Worm (Caenorhabditis elegans) whole organism, late embryonic: ENCODE measurements around the gene C27C12.4.

Source experiments
- C38D4.7 ChIP-seq: fragments of 200-800 bp; sonication (Bioruptor generic); optimal IDR thresholded peaks from 2 replicates; lab custom pipeline; 2018; ENCODE audit warnings: mild to moderate bottlenecking, missing genetic modification characterization, moderate library complexity, missing compliant biosample characterization
- F13H6.1 ChIP-seq: sonication (generic microtip); optimal IDR thresholded peaks from 2 replicates; lab custom pipeline; 2016; ENCODE audit warnings: missing genetic modification characterization, missing compliant biosample characterization
- K02D7.2 ChIP-seq: sonication (generic microtip); optimal IDR thresholded peaks from 2 replicates; lab custom pipeline; 2017; ENCODE audit warnings: mild to moderate bottlenecking, missing genetic modification characterization, missing compliant biosample characterization
- K09A11.1 ChIP-seq: sonication (generic microtip); optimal IDR thresholded peaks from 2 replicates; lab custom pipeline; 2017; ENCODE audit warnings: antibody characterized with exemption, mild to moderate bottlenecking, missing genetic modification characterization, missing compliant biosample characterization; ENCODE audit not compliant: insufficient read depth
- T23F11.4 ChIP-seq: fragments of 200-800 bp; sonication (Bioruptor generic); optimal IDR thresholded peaks from 2 replicates; lab custom pipeline; 2018; ENCODE audit warnings: mild to moderate bottlenecking, missing genetic modification characterization, missing compliant biosample characterization
- ahr-1 ChIP-seq: sonication (generic microtip); optimal IDR thresholded peaks from 2 replicates; lab custom pipeline; 2016; ENCODE audit warnings: missing genetic modification characterization, missing compliant biosample characterization
- ceh-14 ChIP-seq: sonication (generic microtip); optimal IDR thresholded peaks from 2 replicates; lab custom pipeline; 2016; ENCODE audit warnings: missing genotype, missing genetic modification characterization, missing compliant biosample characterization
- ceh-19 ChIP-seq: fragments of 200-800 bp; sonication (Bioruptor generic); optimal IDR thresholded peaks from 2 replicates; lab custom pipeline; 2018; ENCODE audit warnings: mild to moderate bottlenecking, missing genetic modification characterization, missing compliant biosample characterization
- ceh-2 ChIP-seq: sonication (generic microtip); optimal IDR thresholded peaks from 2 replicates; lab custom pipeline; 2016; ENCODE audit warnings: missing genotype, missing genetic modification characterization, missing compliant biosample characterization
- ceh-24 ChIP-seq: sonication (generic microtip); optimal IDR thresholded peaks from 2 replicates; lab custom pipeline; 2016; ENCODE audit warnings: mild to moderate bottlenecking, missing genetic modification characterization, missing compliant biosample characterization
- ceh-30 ChIP-seq: fragments of 150-350 bp; optimal IDR thresholded peaks from 2 replicates; lab custom pipeline; 2014; ENCODE audit warnings: missing biosample characterization, missing genetic modification characterization
- ceh-31 ChIP-seq: sonication (generic microtip); optimal IDR thresholded peaks from 2 replicates; lab custom pipeline; 2016; ENCODE audit warnings: missing genetic modification characterization, missing compliant biosample characterization
- ceh-34 ChIP-seq: sonication (generic microtip); optimal IDR thresholded peaks from 2 replicates; lab custom pipeline; 2016; ENCODE audit warnings: mild to moderate bottlenecking, missing genetic modification characterization, missing compliant biosample characterization
- ceh-45 ChIP-seq: fragments of 200-800 bp; sonication (Bioruptor generic); IDR thresholded peaks from 2 replicates; pipeline ENCODE4 v1.3.6; 2022; ENCODE audit warnings: missing genetic modification reagents, missing genetic modification characterization, missing compliant biosample characterization
- ceh-6 ChIP-seq: fragments of 200-800 bp; sonication (Bioruptor generic); optimal IDR thresholded peaks from 2 replicates; lab custom pipeline; 2018; ENCODE audit warnings: mild to moderate bottlenecking, missing genetic modification characterization, missing compliant biosample characterization
- ceh-9 ChIP-seq: sonication (generic microtip); optimal IDR thresholded peaks from 2 replicates; lab custom pipeline; 2016; ENCODE audit warnings: mild to moderate bottlenecking, missing genetic modification characterization, inconsistent platforms, missing compliant biosample characterization
- che-1 ChIP-seq: sonication (generic microtip); optimal IDR thresholded peaks from 2 replicates; lab custom pipeline; 2016; ENCODE audit warnings: mild to moderate bottlenecking, missing genetic modification characterization, missing compliant biosample characterization
- dmd-4 ChIP-seq: sonication (generic microtip); optimal IDR thresholded peaks from 2 replicates; lab custom pipeline; 2016; ENCODE audit warnings: borderline replicate concordance, missing genetic modification characterization, missing compliant biosample characterization
- dve-1 ChIP-seq: sonication (generic microtip); optimal IDR thresholded peaks from 2 replicates; lab custom pipeline; 2017; ENCODE audit warnings: antibody characterized with exemption, mild to moderate bottlenecking, missing genetic modification characterization, missing compliant biosample characterization
- elt-2 ChIP-seq: sonication (generic microtip); optimal IDR thresholded peaks from 2 replicates; lab custom pipeline; 2016; ENCODE audit warnings: missing genetic modification reagents, missing genetic modification characterization, missing compliant biosample characterization
- elt-4 ChIP-seq: sonication (generic microtip); optimal IDR thresholded peaks from 2 replicates; lab custom pipeline; 2016; ENCODE audit warnings: missing genetic modification characterization, missing compliant biosample characterization
- eyg-1 ChIP-seq: sonication (generic microtip); optimal IDR thresholded peaks from 2 replicates; lab custom pipeline; 2016; ENCODE audit warnings: missing genotype, missing genetic modification characterization, missing compliant biosample characterization
- fkh-10 ChIP-seq: fragments of 150-350 bp; optimal IDR thresholded peaks from 2 replicates; lab custom pipeline; 2014; ENCODE audit warnings: missing biosample characterization, missing genetic modification reagents, missing genetic modification characterization
- fkh-6 ChIP-seq: sonication (generic microtip); optimal IDR thresholded peaks from 2 replicates; lab custom pipeline; 2016; ENCODE audit warnings: missing genetic modification characterization, missing compliant biosample characterization
- hlh-13 ChIP-seq: fragments of 200-800 bp; sonication (Bioruptor generic); optimal IDR thresholded peaks from 2 replicates; lab custom pipeline; 2018; ENCODE audit warnings: mild to moderate bottlenecking, missing genetic modification characterization, missing compliant biosample characterization
- hlh-15 ChIP-seq: sonication (generic microtip); optimal IDR thresholded peaks from 2 replicates; lab custom pipeline; 2016; ENCODE audit warnings: missing genetic modification characterization, missing compliant biosample characterization
- hlh-30 ChIP-seq: sonication (generic microtip); optimal IDR thresholded peaks from 2 replicates; lab custom pipeline; 2017; ENCODE audit warnings: antibody characterized with exemption, missing genetic modification characterization, missing compliant biosample characterization; ENCODE audit not compliant: insufficient read depth
- hlh-8 ChIP-seq: sonication (generic microtip); optimal IDR thresholded peaks from 2 replicates; lab custom pipeline; 2016; ENCODE audit warnings: missing genotype, missing genetic modification characterization, missing compliant biosample characterization
- lim-6 ChIP-seq: sonication (generic microtip); optimal IDR thresholded peaks from 2 replicates; lab custom pipeline; 2016; ENCODE audit warnings: missing genetic modification characterization, missing compliant biosample characterization
- lin-11 ChIP-seq: fragments of 200-800 bp; sonication (Bioruptor generic); optimal IDR thresholded peaks from 2 replicates; lab custom pipeline; 2018; ENCODE audit warnings: mild to moderate bottlenecking, missing genetic modification characterization, missing compliant biosample characterization
- madf-2 ChIP-seq: sonication (generic microtip); optimal IDR thresholded peaks from 2 replicates; lab custom pipeline; 2017; ENCODE audit warnings: missing genetic modification characterization, missing compliant biosample characterization
- mec-3 ChIP-seq: sonication (generic microtip); optimal IDR thresholded peaks from 2 replicates; lab custom pipeline; 2016; ENCODE audit warnings: borderline replicate concordance, missing genetic modification characterization, missing compliant biosample characterization
- nhr-11 ChIP-seq: fragments of 150-350 bp; optimal IDR thresholded peaks from 2 replicates; lab custom pipeline; 2014; ENCODE audit warnings: missing biosample characterization, missing genetic modification characterization
- nhr-232 ChIP-seq: sonication (generic microtip); optimal IDR thresholded peaks from 2 replicates; lab custom pipeline; 2016; ENCODE audit warnings: missing genetic modification characterization, missing compliant biosample characterization
- npax-4 ChIP-seq: sonication (generic microtip); optimal IDR thresholded peaks from 2 replicates; lab custom pipeline; 2016; ENCODE audit warnings: missing genetic modification characterization, missing compliant biosample characterization
- odd-2 ChIP-seq: sonication (generic microtip); optimal IDR thresholded peaks from 2 replicates; lab custom pipeline; 2017; ENCODE audit warnings: antibody characterized with exemption, mild to moderate bottlenecking, missing genetic modification characterization, missing compliant biosample characterization
- pag-3 ChIP-seq: sonication (generic microtip); optimal IDR thresholded peaks from 2 replicates; lab custom pipeline; 2016; ENCODE audit warnings: missing compliant biosample characterization, missing genetic modification characterization, borderline replicate concordance
- pat-9 ChIP-seq: fragments of 200-800 bp; sonication (Bioruptor generic); optimal IDR thresholded peaks from 2 replicates; lab custom pipeline; 2018; ENCODE audit warnings: mild to moderate bottlenecking, missing genetic modification characterization, moderate library complexity, missing compliant biosample characterization
- pax-1 ChIP-seq: fragments of 150-350 bp; optimal IDR thresholded peaks from 2 replicates; lab custom pipeline; 2014; ENCODE audit warnings: missing biosample characterization, missing genetic modification characterization
- pha-4 ChIP-seq: fragments of 150-350 bp; optimal IDR thresholded peaks from 2 replicates; lab custom pipeline; 2018; ENCODE audit warnings: missing biosample characterization, missing genetic modification reagents, missing genetic modification characterization
- pqm-1 ChIP-seq: sonication (generic microtip); optimal IDR thresholded peaks from 2 replicates; lab custom pipeline; 2016; ENCODE audit warnings: missing genetic modification characterization, missing compliant biosample characterization
- pros-1 ChIP-seq: fragments of 150-350 bp; optimal IDR thresholded peaks from 2 replicates; lab custom pipeline; 2014; ENCODE audit warnings: missing biosample characterization, missing genetic modification reagents, missing genetic modification characterization
- ref-2 ChIP-seq: sonication (generic microtip); optimal IDR thresholded peaks from 2 replicates; lab custom pipeline; 2016; ENCODE audit warnings: missing genetic modification characterization, missing compliant biosample characterization
- rnt-1 ChIP-seq: sonication (generic microtip); optimal IDR thresholded peaks from 2 replicates; lab custom pipeline; 2016; ENCODE audit warnings: missing genetic modification characterization, missing compliant biosample characterization
- sdc-2 ChIP-seq: sonication (generic microtip); optimal IDR thresholded peaks from 2 replicates; lab custom pipeline; 2016; ENCODE audit warnings: missing genotype, missing genetic modification characterization, missing compliant biosample characterization
- syd-9 ChIP-seq: sonication (generic microtip); optimal IDR thresholded peaks from 2 replicates; lab custom pipeline; 2016; ENCODE audit warnings: mild to moderate bottlenecking, missing genetic modification characterization, moderate library complexity, missing compliant biosample characterization
- tbx-2 ChIP-seq: sonication (generic microtip); optimal IDR thresholded peaks from 2 replicates; lab custom pipeline; 2016; ENCODE audit warnings: missing genetic modification characterization, missing compliant biosample characterization
- tbx-7 ChIP-seq: sonication (generic microtip); optimal IDR thresholded peaks from 2 replicates; lab custom pipeline; 2016; ENCODE audit warnings: missing genotype, missing genetic modification characterization, missing compliant biosample characterization
- ttx-3 ChIP-seq: sonication (generic microtip); optimal IDR thresholded peaks from 2 replicates; lab custom pipeline; 2016; ENCODE audit warnings: missing genetic modification reagents, missing genetic modification characterization, missing compliant biosample characterization
- unc-55 ChIP-seq: sonication (generic microtip); optimal IDR thresholded peaks from 2 replicates; lab custom pipeline; 2017; ENCODE audit warnings: missing biosample characterization, missing genetic modification reagents, missing genetic modification characterization
- unc-86 ChIP-seq: sonication (generic microtip); optimal IDR thresholded peaks from 2 replicates; lab custom pipeline; 2016; ENCODE audit warnings: missing genetic modification characterization, missing compliant biosample characterization
- zip-5 ChIP-seq: sonication (generic microtip); optimal IDR thresholded peaks from 2 replicates; lab custom pipeline; 2016; ENCODE audit warnings: missing genetic modification characterization, missing compliant biosample characterization
- ztf-16 ChIP-seq: sonication (generic microtip); optimal IDR thresholded peaks from 2 replicates; lab custom pipeline; 2017; ENCODE audit warnings: missing genetic modification characterization, missing compliant biosample characterization

Gene C27C12.4

DNA sequence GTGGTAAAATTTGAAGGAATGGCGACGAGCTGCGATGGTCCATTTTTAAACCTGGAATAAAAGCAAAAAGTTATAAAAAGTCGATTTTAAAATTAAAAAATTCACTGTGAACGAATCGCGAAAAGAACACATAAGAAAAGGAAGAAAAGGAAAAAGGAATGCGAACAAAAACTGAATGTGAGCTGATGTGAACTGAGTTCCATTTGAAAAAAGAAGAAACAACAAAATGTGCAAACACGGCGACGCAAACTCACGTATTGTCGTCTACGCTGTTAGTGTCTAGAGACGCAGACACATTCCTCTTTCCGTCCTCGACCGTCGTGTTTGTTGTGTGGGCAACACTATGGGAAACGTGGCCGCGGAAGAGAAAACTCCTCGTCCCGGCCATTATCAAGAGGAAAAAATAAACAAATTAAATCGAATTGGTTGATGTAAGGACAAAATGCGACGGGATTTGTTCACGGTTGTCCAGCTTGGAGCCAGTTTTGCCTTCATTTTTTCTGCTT is at the start of gene C27C12.4, which contains the start of gene C27C12.1:
Gene C27C12.4, plus strand, starts transcription at position 375 of the 506 bp plus-strand sequence.
Gene C27C12.1, minus strand, starts transcription at position 51 of the 506 bp plus-strand sequence.
- TF ChIP-seq ceh-34 (tag; lab: Kevin White, UChicago) = peak; percentile 44
- TF ChIP-seq ceh-14 (tag; lab: Kevin White, UChicago) = peak; percentile 42
- TF ChIP-seq ref-2 (tag; lab: Kevin White, UChicago) = peak; percentile 82
- no peak for TF ChIP-seq pqm-1 (tag; lab: Kevin White, UChicago)
- TF ChIP-seq tbx-2 (tag; lab: Kevin White, UChicago) = peak; percentile 88
- no peak for TF ChIP-seq eyg-1 (tag; lab: Kevin White, UChicago)
- TF ChIP-seq fkh-10 (GFP tag; lab: Kevin White, UChicago) = no peak
- no peak for TF ChIP-seq ceh-6 (GFP tag; lab: Kevin White, UChicago)
- TF ChIP-seq unc-86 (tag; lab: Kevin White, UChicago) = no peak
- TF ChIP-seq lim-6 (tag; lab: Kevin White, UChicago) = no peak
- peak; percentile 39 for TF ChIP-seq ahr-1 (tag; lab: Kevin White, UChicago)
- no peak for TF ChIP-seq nhr-232 (tag; lab: Kevin White, UChicago)
- no peak for TF ChIP-seq npax-4 (tag; lab: Kevin White, UChicago)
- TF ChIP-seq pax-1 = peak; percentile 62
- peak; percentile 39 for TF ChIP-seq zip-5 (tag; lab: Kevin White, UChicago)
- TF ChIP-seq hlh-30 (tag; lab: Kevin White, UChicago) = peak; percentile 59
- no peak for TF ChIP-seq ceh-9 (tag; lab: Kevin White, UChicago)
- no peak for TF ChIP-seq ceh-24
- TF ChIP-seq fkh-6 (tag; lab: Kevin White, UChicago) = peak; percentile 63
- peak; percentile 55 for TF ChIP-seq F13H6.1
- TF ChIP-seq rnt-1 (tag; lab: Kevin White, UChicago) = peak; percentile 56
- no peak for TF ChIP-seq elt-4
- no peak for TF ChIP-seq T23F11.4 (GFP tag; lab: Kevin White, UChicago)
- TF ChIP-seq madf-2 (tag; lab: Kevin White, UChicago) = no peak
- TF ChIP-seq ceh-2 (tag; lab: Kevin White, UChicago) = peak; percentile 85
- no peak for TF ChIP-seq hlh-13 (GFP tag; lab: Kevin White, UChicago)
- TF ChIP-seq ceh-19 (GFP tag; lab: Kevin White, UChicago) = no peak
- TF ChIP-seq che-1 = no peak
- TF ChIP-seq dve-1 = peak; percentile 43
- no peak for TF ChIP-seq pag-3 (tag; lab: Kevin White, UChicago)
- peak; percentile 89 for TF ChIP-seq ceh-31
- TF ChIP-seq unc-55 = peak; percentile 53
- no peak for TF ChIP-seq lin-11
- TF ChIP-seq pros-1 (tag; lab: Kevin White, UChicago) = peak; percentile 64
- TF ChIP-seq dmd-4 (tag; lab: Kevin White, UChicago) = no peak
- TF ChIP-seq ceh-30 (tag; lab: Kevin White, UChicago) = peak; percentile 33
- peak; percentile 53 for TF ChIP-seq elt-2 (tag; lab: Kevin White, UChicago)
- TF ChIP-seq sdc-2 = peak; percentile 76
- no peak for TF ChIP-seq ztf-16 (tag; lab: Kevin White, UChicago)
- TF ChIP-seq odd-2 = no peak
- peak; percentile 30 for TF ChIP-seq syd-9 (tag; lab: Kevin White, UChicago)
- TF ChIP-seq ttx-3 = no peak
- no peak for TF ChIP-seq ceh-45 (GFP tag; lab: Robert Waterston, UW)
- TF ChIP-seq nhr-11 (tag; lab: Kevin White, UChicago) = no peak
- no peak for TF ChIP-seq K09A11.1 (tag; lab: Kevin White, UChicago)
- TF ChIP-seq pat-9 = no peak
- no peak for TF ChIP-seq pha-4 (tag; lab: Kevin White, UChicago)
- TF ChIP-seq tbx-7 = peak; percentile 15
- TF ChIP-seq mec-3 (tag; lab: Kevin White, UChicago) = no peak
- TF ChIP-seq hlh-15 (tag; lab: Kevin White, UChicago) = no peak
- TF ChIP-seq K02D7.2 (tag; lab: Kevin White, UChicago) = no peak
- TF ChIP-seq C38D4.7 = no peak
- peak; percentile 40 for TF ChIP-seq hlh-8 (tag; lab: Kevin White, UChicago)
